Worm (Caenorhabditis elegans) whole organism, L1 larva: Measurements from ENCODE around the gene amx-3.

ENCODE experiments used
- C04F5.9 ChIP-seq: sonication (generic microtip); optimal IDR thresholded peaks from 2 replicates; lab custom pipeline; 2016; ENCODE audit warnings: missing genetic modification characterization, missing compliant biosample characterization
- C16A3.4 ChIP-seq: fragments of 150-350 bp; optimal IDR thresholded peaks from 2 replicates; lab custom pipeline; 2014; ENCODE audit warnings: missing biosample characterization, missing genetic modification characterization
- C34B4.2 ChIP-seq: sonication (generic microtip); optimal IDR thresholded peaks from 2 replicates; lab custom pipeline; 2017; ENCODE audit warnings: mild to moderate bottlenecking, missing genetic modification characterization, missing compliant biosample characterization
- Y116A8C.19 ChIP-seq: sonication (generic microtip); optimal IDR thresholded peaks from 2 replicates; lab custom pipeline; 2016; ENCODE audit warnings: missing compliant biosample characterization, missing genetic modification characterization, borderline replicate concordance
- aha-1 ChIP-seq: fragments of 150-350 bp; optimal IDR thresholded peaks from 2 replicates; lab custom pipeline; 2014; ENCODE audit warnings: missing biosample characterization, missing genetic modification characterization
- aly-2 ChIP-seq: fragments of 150-350 bp; optimal IDR thresholded peaks from 2 replicates; lab custom pipeline; 2014; ENCODE audit warnings: missing biosample characterization, missing genetic modification characterization
- ama-1 ChIP-seq: fragments of 150-350 bp; optimal IDR thresholded peaks from 2 replicates; lab custom pipeline; 2014
- blmp-1 ChIP-seq: fragments of 150-350 bp; optimal IDR thresholded peaks from 2 replicates; lab custom pipeline; 2014; ENCODE audit warnings: missing biosample characterization, missing genetic modification characterization
- ceh-8 ChIP-seq: fragments of 200-800 bp; sonication (Bioruptor generic); optimal IDR thresholded peaks from 2 replicates; lab custom pipeline; 2018; ENCODE audit warnings: mild to moderate bottlenecking, missing genetic modification characterization, moderate library complexity, missing compliant biosample characterization
- ceh-82 ChIP-seq, 3 experiments: fragments of 150-350 bp in 1 of 3; sonication (generic microtip) in 2 of 3; optimal IDR thresholded peaks; 2 replicates each; lab custom pipeline; 2014 to 2017; ENCODE audit warnings: missing biosample characterization in 3 of 3, missing genetic modification characterization in 3 of 3
- ces-1 ChIP-seq: fragments of 150-350 bp; optimal IDR thresholded peaks from 2 replicates; lab custom pipeline; 2014; ENCODE audit warnings: missing biosample characterization, missing genetic modification reagents, missing genetic modification characterization
- efl-1 ChIP-seq, 4 experiments: fragments of 150-350 bp; optimal IDR thresholded peaks in 3 of 4; peaks in 1 of 4; 1 replicate in 1 of 4; 2 replicates in 3 of 4; lab custom pipeline; 2014; ENCODE audit warnings: missing biosample characterization in 2 of 4, missing genetic modification characterization in 2 of 4, missing genetic modification reagents in 2 of 4
- egl-13 ChIP-seq: sonication (generic microtip); optimal IDR thresholded peaks from 2 replicates; lab custom pipeline; 2016; ENCODE audit warnings: missing genotype, missing genetic modification reagents, missing genetic modification characterization, missing compliant biosample characterization
- fkh-10 ChIP-seq: sonication (generic microtip); optimal IDR thresholded peaks from 2 replicates; lab custom pipeline; 2017; ENCODE audit warnings: missing biosample characterization, missing genetic modification reagents, missing genetic modification characterization
- fkh-4 ChIP-seq: sonication (generic microtip); optimal IDR thresholded peaks from 2 replicates; lab custom pipeline; 2016; ENCODE audit warnings: missing compliant biosample characterization, missing genetic modification characterization, borderline replicate concordance
- fos-1 ChIP-seq: fragments of 150-350 bp; optimal IDR thresholded peaks from 2 replicates; lab custom pipeline; 2014; ENCODE audit warnings: missing biosample characterization, missing genetic modification characterization
- grh-1 ChIP-seq: fragments of 200-800 bp; sonication (Bioruptor generic); IDR thresholded peaks from 2 replicates; pipeline ENCODE4 v1.3.6; 2022; ENCODE audit warnings: missing genetic modification reagents, missing genetic modification characterization, missing compliant biosample characterization
- hlh-17 ChIP-seq: fragments of 200-800 bp; sonication (Bioruptor generic); optimal IDR thresholded peaks from 2 replicates; lab custom pipeline; 2018; ENCODE audit warnings: missing genetic modification characterization, mild to moderate bottlenecking, missing compliant biosample characterization, moderate library complexity, borderline replicate concordance
- hlh-4 ChIP-seq: sonication (generic microtip); optimal IDR thresholded peaks from 2 replicates; lab custom pipeline; 2016; ENCODE audit warnings: mild to moderate bottlenecking, missing genetic modification characterization, missing compliant biosample characterization
- isw-1 ChIP-seq: fragments of 200-800 bp; sonication (Bioruptor generic); IDR thresholded peaks from 2 replicates; pipeline ENCODE4 v1.3.6; 2022; ENCODE audit warnings: missing genetic modification characterization, missing compliant biosample characterization
- lin-13 ChIP-seq: fragments of 150-350 bp; optimal IDR thresholded peaks from 2 replicates; lab custom pipeline; 2014; ENCODE audit warnings: missing biosample characterization, missing genetic modification reagents, missing genetic modification characterization
- lin-14 ChIP-seq: fragments of 200-800 bp; sonication (Bioruptor generic); optimal IDR thresholded peaks from 2 replicates; lab custom pipeline; 2018; ENCODE audit warnings: mild to moderate bottlenecking, missing genetic modification characterization, moderate library complexity, missing compliant biosample characterization
- lir-3 ChIP-seq: sonication (generic microtip); optimal IDR thresholded peaks from 2 replicates; lab custom pipeline; 2016; ENCODE audit warnings: mild to moderate bottlenecking, missing genetic modification characterization, moderate library complexity, missing compliant biosample characterization; ENCODE audit not compliant: poor library complexity
- lsy-2 ChIP-seq, 2 experiments: fragments of 150-350 bp; optimal IDR thresholded peaks; 2 replicates each; lab custom pipeline; 2014; ENCODE audit warnings: missing biosample characterization in 2 of 2, missing genetic modification characterization in 2 of 2
- mef-2 ChIP-seq: fragments of 150-350 bp; optimal IDR thresholded peaks from 2 replicates; lab custom pipeline; 2014; ENCODE audit warnings: missing biosample characterization, missing genetic modification characterization
- nhr-19 ChIP-seq: fragments of 200-800 bp; sonication (Bioruptor generic); conservative IDR thresholded peaks from 2 replicates; pipeline ENCODE4 v1.3.6; 2022; ENCODE audit warnings: missing genetic modification characterization, missing compliant biosample characterization
- nhr-237 ChIP-seq: fragments of 150-350 bp; optimal IDR thresholded peaks from 2 replicates; lab custom pipeline; 2014; ENCODE audit warnings: missing biosample characterization, missing genetic modification characterization
- nhr-47 ChIP-seq: sonication (generic microtip); optimal IDR thresholded peaks from 2 replicates; lab custom pipeline; 2016; ENCODE audit warnings: mild to moderate bottlenecking, missing genetic modification characterization, moderate library complexity, missing compliant biosample characterization
- nhr-71 ChIP-seq: sonication (generic microtip); optimal IDR thresholded peaks from 2 replicates; lab custom pipeline; 2016; ENCODE audit warnings: mild to moderate bottlenecking, missing genetic modification characterization, moderate library complexity, missing compliant biosample characterization
- nhr-76 ChIP-seq: sonication (generic microtip); optimal IDR thresholded peaks from 2 replicates; lab custom pipeline; 2017; ENCODE audit warnings: missing biosample characterization, missing genetic modification characterization
- nhr-84 ChIP-seq: sonication (generic microtip); optimal IDR thresholded peaks from 2 replicates; lab custom pipeline; 2017; ENCODE audit warnings: missing biosample characterization, missing genetic modification characterization
- nhr-85 ChIP-seq: sonication (generic microtip); peaks from one replicate; lab custom pipeline; 2016; ENCODE audit warnings: missing genetic modification characterization, inconsistent platforms, missing compliant biosample characterization
- pag-3 ChIP-seq: sonication (generic microtip); optimal IDR thresholded peaks from 2 replicates; lab custom pipeline; 2017; ENCODE audit warnings: missing genetic modification characterization, mild to moderate bottlenecking, missing compliant biosample characterization, antibody characterized with exemption, borderline replicate concordance; ENCODE audit not compliant: insufficient read depth
- pax-3 ChIP-seq: fragments of 200-800 bp; sonication (Bioruptor generic); optimal IDR thresholded peaks from 2 replicates; lab custom pipeline; 2018; ENCODE audit warnings: mild to moderate bottlenecking, missing genetic modification characterization, moderate library complexity, missing compliant biosample characterization
- pqm-1 ChIP-seq: sonication (generic microtip); optimal IDR thresholded peaks from 3 replicates; lab custom pipeline; 2017; ENCODE audit warnings: missing biosample characterization, missing genetic modification characterization
- rnt-1 ChIP-seq: sonication (generic microtip); optimal IDR thresholded peaks from 2 replicates; lab custom pipeline; 2016; ENCODE audit warnings: mild to moderate bottlenecking, missing genetic modification characterization, moderate library complexity, missing compliant biosample characterization
- snpc-4 ChIP-seq: fragments of 150-350 bp; optimal IDR thresholded peaks from 2 replicates; lab custom pipeline; 2014; ENCODE audit warnings: missing biosample characterization, missing genetic modification characterization
- snu-23 ChIP-seq: sonication (generic microtip); optimal IDR thresholded peaks from 2 replicates; lab custom pipeline; 2016; ENCODE audit warnings: missing genetic modification characterization, missing compliant biosample characterization
- sup-37 ChIP-seq: fragments of 200-800 bp; sonication (Bioruptor generic); optimal IDR thresholded peaks from 2 replicates; lab custom pipeline; 2018; ENCODE audit warnings: mild to moderate bottlenecking, missing genetic modification characterization, missing compliant biosample characterization
- swsn-7 ChIP-seq: sonication (generic microtip); optimal IDR thresholded peaks from 2 replicates; lab custom pipeline; 2016; ENCODE audit warnings: missing genetic modification characterization, missing compliant biosample characterization
- tbx-2 ChIP-seq: sonication (generic microtip); optimal IDR thresholded peaks from 2 replicates; lab custom pipeline; 2016; ENCODE audit warnings: missing genetic modification characterization, missing compliant biosample characterization
- unc-130 ChIP-seq: fragments of 150-350 bp; optimal IDR thresholded peaks from 2 replicates; lab custom pipeline; 2017; ENCODE audit warnings: missing biosample characterization, missing genetic modification characterization, inconsistent platforms
- unc-30 ChIP-seq: sonication (generic microtip); optimal IDR thresholded peaks from 2 replicates; lab custom pipeline; 2017; ENCODE audit warnings: missing biosample characterization, missing genetic modification characterization
- unc-62 ChIP-seq: fragments of 150-350 bp; optimal IDR thresholded peaks from 2 replicates; lab custom pipeline; 2014; ENCODE audit warnings: missing biosample characterization, missing genetic modification reagents, missing genetic modification characterization
- unc-86 ChIP-seq: sonication (generic microtip); optimal IDR thresholded peaks from 2 replicates; lab custom pipeline; 2016; ENCODE audit warnings: missing genetic modification characterization, missing compliant biosample characterization
- xbp-1 ChIP-seq: sonication (generic microtip); optimal IDR thresholded peaks from 2 replicates; lab custom pipeline; 2016; ENCODE audit warnings: missing genetic modification characterization, missing compliant biosample characterization
- zag-1 ChIP-seq: fragments of 150-350 bp; optimal IDR thresholded peaks from 2 replicates; lab custom pipeline; 2014; ENCODE audit warnings: missing biosample characterization, missing genetic modification characterization
- zip-4 ChIP-seq: fragments of 200-800 bp; sonication (Bioruptor generic); optimal IDR thresholded peaks from 2 replicates; lab custom pipeline; 2018; ENCODE audit warnings: mild to moderate bottlenecking, missing genetic modification characterization, moderate library complexity, missing compliant biosample characterization
- ztf-11 ChIP-seq, 2 experiments: sonication (generic microtip); optimal IDR thresholded peaks; 2 replicates each; lab custom pipeline; 2016 to 2017; ENCODE audit warnings: missing genetic modification characterization in 2 of 2, missing biosample characterization in 1 of 2, missing compliant biosample characterization in 1 of 2

The amx-3 gene

ce11 chrV:20879069-20879667, 24.3 kb downstream of the amx-3 start, which contains the start of gene unc-80 (continued):
- TF ChIP-seq aly-2 (tag; lab: Kevin White, UChicago): peak; percentile 37
- TF ChIP-seq efl-1 (optimal IDR thresholded peaks at IDR 0.05; lab: Kevin White, UChicago): peak; percentile 41 to 42
- TF ChIP-seq efl-1 (GFP tag; optimal IDR thresholded peaks at IDR 0.05 in 1 of 2; lab: Kevin White, UChicago): no peak
- no peak for TF ChIP-seq nhr-84 (tag; lab: Kevin White, UChicago)
- TF ChIP-seq rnt-1: peak; percentile 30
- no peak for TF ChIP-seq pag-3 (tag; lab: Kevin White, UChicago)
- no peak for TF ChIP-seq ceh-8 (GFP tag; lab: Kevin White, UChicago)
- TF ChIP-seq ama-1 (lab: Kevin White, UChicago): no peak
- TF ChIP-seq ztf-11 (tag; optimal IDR thresholded peaks at IDR 0.05; lab: Kevin White, UChicago): no peak
- TF ChIP-seq C34B4.2: no peak
- no peak for TF ChIP-seq nhr-85 (tag; lab: Kevin White, UChicago)
- no peak for TF ChIP-seq hlh-4 (tag; lab: Kevin White, UChicago)
- TF ChIP-seq swsn-7 (tag; lab: Kevin White, UChicago): peak; percentile 56
- peak; percentile 14 for TF ChIP-seq snpc-4
- no peak for TF ChIP-seq mef-2 (tag; lab: Kevin White, UChicago)
- TF ChIP-seq fkh-4 (tag; lab: Kevin White, UChicago): no peak
- no peak for TF ChIP-seq lin-13
- TF ChIP-seq unc-30 (tag; lab: Kevin White, UChicago): no peak
- TF ChIP-seq lin-14 (GFP tag; lab: Kevin White, UChicago): peak; percentile 91
- TF ChIP-seq C04F5.9: no peak
- no peak for TF ChIP-seq nhr-19
- no peak for TF ChIP-seq nhr-76
- TF ChIP-seq fos-1 (tag; lab: Kevin White, UChicago): no peak
- TF ChIP-seq C16A3.4: no peak
- TF ChIP-seq snu-23 (GFP tag; lab: Kevin White, UChicago): peak; percentile 56
- TF ChIP-seq pqm-1 (tag; lab: Kevin White, UChicago): no peak
- no peak for TF ChIP-seq grh-1 (GFP tag; lab: Robert Waterston, UW)
- TF ChIP-seq hlh-17: no peak
- TF ChIP-seq unc-62: no peak
- no peak for TF ChIP-seq pax-3 (tag; lab: Kevin White, UChicago)
- peak; percentile 55 for TF ChIP-seq unc-86 (tag; lab: Kevin White, UChicago)
- no peak for TF ChIP-seq nhr-237 (tag; lab: Kevin White, UChicago)
- TF ChIP-seq lsy-2 (tag; optimal IDR thresholded peaks at IDR 0.05; lab: Kevin White, UChicago): peak in 1 of 2 experiments; percentile 69

- TF ChIP-seq zip-4 (no peak), nhr-76 (no peak)
Observed at ce11 chrV:20875324-20875723, 28.2 kb downstream of the amx-3 start.

ce11 chrV:20873144-20873543, 30.4 kb downstream of the amx-3 start:
- TF ChIP-seq tbx-2 (tag; lab: Kevin White, UChicago): peak; percentile 6
- TF ChIP-seq pax-3 (tag; lab: Kevin White, UChicago): no peak
- no peak for TF ChIP-seq C34B4.2
- no peak for TF ChIP-seq lsy-2 (tag; optimal IDR thresholded peaks at IDR 0.05; lab: Kevin White, UChicago)
- TF ChIP-seq nhr-85 (tag; lab: Kevin White, UChicago): no peak
- TF ChIP-seq fkh-10 (GFP tag; lab: Kevin White, UChicago): peak; percentile 77
- peak; percentile 18 for TF ChIP-seq nhr-71
- no peak for TF ChIP-seq pqm-1 (tag; lab: Kevin White, UChicago)
- no peak for TF ChIP-seq blmp-1
- TF ChIP-seq lir-3 (tag; lab: Kevin White, UChicago): no peak
- TF ChIP-seq xbp-1 (tag; lab: Kevin White, UChicago): no peak
- TF ChIP-seq egl-13 (tag; lab: Kevin White, UChicago): no peak
- peak; percentile 86 for TF ChIP-seq ces-1 (GFP tag; lab: Kevin White, UChicago)
- no peak for TF ChIP-seq aly-2 (tag; lab: Kevin White, UChicago)
- peak in 1 of 3 experiments; percentile 32 for TF ChIP-seq ceh-82 (tag; optimal IDR thresholded peaks at IDR 0.05; lab: Kevin White, UChicago)
- no peak for TF ChIP-seq isw-1 (GFP tag; lab: Robert Waterston, UW)
- peak; percentile 37 for TF ChIP-seq ceh-8 (GFP tag; lab: Kevin White, UChicago)
- no peak for TF ChIP-seq Y116A8C.19 (tag; lab: Kevin White, UChicago)
- no peak for TF ChIP-seq hlh-17
- TF ChIP-seq aha-1 (tag; lab: Kevin White, UChicago): no peak
- no peak for TF ChIP-seq nhr-47
- TF ChIP-seq sup-37 (GFP tag; lab: Kevin White, UChicago): no peak
- no peak for TF ChIP-seq zag-1 (tag; lab: Kevin White, UChicago)
- TF ChIP-seq unc-130 (tag; lab: Kevin White, UChicago): no peak
- TF ChIP-seq lin-14 (GFP tag; lab: Kevin White, UChicago): peak; percentile 86
- TF ChIP-seq zip-4: no peak
- no peak for TF ChIP-seq nhr-84 (tag; lab: Kevin White, UChicago)
